Worm (Caenorhabditis elegans) whole organism, L1 larva: ENCODE measurements around the gene W06D11.1.

ENCODE experiments used
- aly-2 ChIP-seq: fragments of 150-350 bp; optimal IDR thresholded peaks from 2 replicates; lab custom pipeline; 2014; ENCODE audit warnings: missing biosample characterization, missing genetic modification characterization
- nhr-77 ChIP-seq: fragments of 150-350 bp; optimal IDR thresholded peaks from 2 replicates; lab custom pipeline; 2014; ENCODE audit warnings: missing biosample characterization, missing genetic modification characterization
- tlp-1 ChIP-seq: fragments of 150-350 bp; optimal IDR thresholded peaks from 2 replicates; lab custom pipeline; 2014; ENCODE audit warnings: missing biosample characterization, missing genetic modification characterization

DNA sequence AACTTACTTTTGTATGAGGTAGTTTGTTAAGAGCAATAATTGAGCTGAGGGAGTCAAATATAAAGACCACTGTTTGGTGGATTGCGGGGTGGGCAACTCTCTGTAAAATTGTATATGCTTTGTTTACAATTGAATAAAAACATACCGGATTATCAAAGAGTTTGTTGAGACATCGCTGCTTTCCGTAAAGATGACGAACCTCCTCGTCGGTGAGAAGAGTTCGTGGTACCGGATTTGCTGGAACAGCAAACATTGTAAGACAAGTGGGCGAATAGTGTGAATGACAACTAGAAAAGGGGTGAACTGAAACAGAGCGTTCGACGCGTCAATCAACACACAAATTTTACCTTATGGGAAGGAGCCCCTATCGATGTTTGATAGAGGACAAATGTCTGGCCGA lies 2.0 kb downstream of the W06D11.1 start, which contains the start of gene W06D11.2:
- TF ChIP-seq tlp-1 (tag; lab: Kevin White, UChicago): no peak
- no peak for TF ChIP-seq nhr-77 (tag; lab: Kevin White, UChicago)
- TF ChIP-seq aly-2: no peak
